Fruit fly (Drosophila melanogaster) whole organism, embryonic: Measurements from ENCODE around the gene synr.

Experiments used
- BEAF-32 ChIP-seq: fragments of 200-800 bp; sonication (Bioruptor generic); optimal IDR thresholded peaks from 3 replicates; lab custom pipeline; 2017; ENCODE audit warnings: missing biosample characterization, missing genetic modification characterization, mild to moderate bottlenecking, moderate library complexity, missing genetic modification reagents
- CG10979 ChIP-seq: fragments of 200-800 bp; sonication (Bioruptor generic); optimal IDR thresholded peaks from 2 replicates; lab custom pipeline; 2018; ENCODE audit warnings: missing biosample characterization, mild to moderate bottlenecking, missing genetic modification characterization, moderate library complexity
- CG12236 ChIP-seq: fragments of 200-800 bp; sonication (Bioruptor generic); optimal IDR thresholded peaks from 2 replicates; lab custom pipeline; 2016; ENCODE audit warnings: missing biosample characterization, missing genetic modification characterization
- CG13123 ChIP-seq: fragments of 200-800 bp; sonication (Bioruptor generic); optimal IDR thresholded peaks from 2 replicates; lab custom pipeline; 2016; ENCODE audit warnings: missing biosample characterization, missing genetic modification characterization
- CG15601 ChIP-seq: fragments of 200-800 bp; sonication (Bioruptor generic); optimal IDR thresholded peaks from 3 replicates; lab custom pipeline; 2019; ENCODE audit warnings: missing biosample characterization, mild to moderate bottlenecking, missing genetic modification characterization, moderate library complexity
- CG15696 ChIP-seq: fragments of 200-800 bp; sonication (Bioruptor generic); optimal IDR thresholded peaks from 2 replicates; lab custom pipeline; 2019; ENCODE audit warnings: missing biosample characterization, mild to moderate bottlenecking, missing genetic modification characterization, moderate library complexity
- CG16863 ChIP-seq: fragments of 200-800 bp; sonication (Bioruptor generic); optimal IDR thresholded peaks from 3 replicates; lab custom pipeline; 2016; ENCODE audit warnings: missing biosample characterization, missing genetic modification characterization
- CG18011 ChIP-seq: fragments of 200-800 bp; sonication (Bioruptor generic); optimal IDR thresholded peaks from 2 replicates; lab custom pipeline; 2017; ENCODE audit warnings: missing biosample characterization, missing genetic modification characterization, mild to moderate bottlenecking, moderate library complexity, missing genotype
- CG18262 ChIP-seq: fragments of 200-800 bp; optimal IDR thresholded peaks from 3 replicates; lab custom pipeline; 2019; ENCODE audit warnings: missing biosample characterization, mild to moderate bottlenecking, missing genetic modification characterization, moderate library complexity
- CG2116 ChIP-seq: fragments of 200-800 bp; sonication (Bioruptor generic); optimal IDR thresholded peaks from 3 replicates; lab custom pipeline; 2018; ENCODE audit warnings: missing biosample characterization, mild to moderate bottlenecking, missing genetic modification characterization
- CG2875 ChIP-seq: fragments of 200-800 bp; sonication (Bioruptor generic); optimal IDR thresholded peaks from 2 replicates; lab custom pipeline; 2017; ENCODE audit warnings: missing biosample characterization, mild to moderate bottlenecking, missing genetic modification characterization, missing genetic modification reagents
- CG30431 ChIP-seq: fragments of 200-800 bp; sonication (Bioruptor generic); optimal IDR thresholded peaks from 2 replicates; lab custom pipeline; 2017; ENCODE audit warnings: missing biosample characterization, missing genetic modification characterization
- CG31388 ChIP-seq: fragments of 200-800 bp; sonication (Bioruptor generic); optimal IDR thresholded peaks from 2 replicates; lab custom pipeline; 2016; ENCODE audit warnings: missing biosample characterization, missing genetic modification characterization
- CG5953 ChIP-seq: fragments of 200-800 bp; sonication (Bioruptor generic); IDR thresholded peaks from 2 replicates; pipeline ENCODE4 v1.3.6; 2022; ENCODE audit warnings: missing biosample characterization, missing genetic modification characterization
- CG7786 ChIP-seq: fragments of 200-800 bp; sonication (Bioruptor generic); optimal IDR thresholded peaks from 2 replicates; lab custom pipeline; 2016; ENCODE audit warnings: missing biosample characterization, missing genetic modification characterization
- CG9609 ChIP-seq: fragments of 200-800 bp; sonication (Bioruptor generic); optimal IDR thresholded peaks from 3 replicates; lab custom pipeline; 2016; ENCODE audit warnings: missing biosample characterization, missing genetic modification characterization
- Chrac-16 ChIP-seq: fragments of 200-800 bp; sonication (Bioruptor generic); optimal IDR thresholded peaks from 3 replicates; lab custom pipeline; 2016; ENCODE audit warnings: missing biosample characterization, missing genetic modification characterization
- D ChIP-seq, 2 experiments: fragments of 200-800 bp in 1 of 2; fragments of >200 bp in 1 of 2; sonication (Bioruptor generic) in 1 of 2; optimal IDR thresholded peaks; 2 replicates in 1 of 2; 3 replicates in 1 of 2; lab custom pipeline; 2017; ENCODE audit warnings: mild to moderate bottlenecking in 1 of 2, missing biosample characterization in 1 of 2, missing genetic modification characterization in 1 of 2, missing genetic modification reagents in 1 of 2
- Ets65A ChIP-seq: fragments of 200-800 bp; sonication (Bioruptor generic); peaks from one replicate; lab custom pipeline; 2016; ENCODE audit warnings: missing biosample characterization, missing genetic modification characterization
- Gsc ChIP-seq: fragments of 200-800 bp; sonication (Bioruptor generic); IDR thresholded peaks from 2 replicates; pipeline ENCODE4 v1.3.6; 2022; ENCODE audit warnings: missing biosample characterization, missing genetic modification characterization
- HHEX ChIP-seq: fragments of 200-800 bp; sonication (Bioruptor generic); optimal IDR thresholded peaks from 3 replicates; lab custom pipeline; 2017; ENCODE audit warnings: missing biosample characterization, mild to moderate bottlenecking, missing genetic modification characterization, missing genetic modification reagents
- HmgD ChIP-seq: fragments of 200-800 bp; sonication (Bioruptor generic); optimal IDR thresholded peaks from 3 replicates; lab custom pipeline; 2016; ENCODE audit warnings: missing biosample characterization, missing genetic modification characterization
- MESR4 ChIP-seq: fragments of 200-800 bp; sonication (Bioruptor generic); optimal IDR thresholded peaks from 2 replicates; lab custom pipeline; 2018; ENCODE audit warnings: missing biosample characterization, mild to moderate bottlenecking, missing genetic modification characterization, moderate library complexity
- Meics ChIP-seq: fragments of 200-800 bp; sonication (Bioruptor generic); optimal IDR thresholded peaks from 2 replicates; lab custom pipeline; 2017; ENCODE audit warnings: missing biosample characterization, mild to moderate bottlenecking, missing genetic modification characterization
- NFAT ChIP-seq: fragments of 200-800 bp; sonication (Bioruptor generic); IDR thresholded peaks from 2 replicates; pipeline ENCODE4 v1.3.6; 2022; ENCODE audit warnings: missing biosample characterization, missing genetic modification characterization
- Sox100B ChIP-seq: fragments of 200-800 bp; sonication (Bioruptor generic); optimal IDR thresholded peaks from 3 replicates; lab custom pipeline; 2018; ENCODE audit warnings: missing biosample characterization, mild to moderate bottlenecking, missing genetic modification characterization
- Taf1 ChIP-seq: fragments of 200-800 bp; sonication (Bioruptor generic); IDR thresholded peaks from 2 replicates; pipeline ENCODE4 v1.3.6; 2022; ENCODE audit warnings: missing biosample characterization, missing genetic modification characterization
- Trl ChIP-seq, 3 experiments: fragments of >200 bp in 2 of 3; fragments of 200-800 bp in 1 of 3; sonication (Bioruptor generic) in 1 of 3; optimal IDR thresholded peaks; 2 replicates in 1 of 3; 3 replicates in 2 of 3; lab custom pipeline; 2016 to 2017; ENCODE audit warnings: missing biosample characterization in 1 of 3, missing genetic modification characterization in 1 of 3
- Usf ChIP-seq: fragments of 200-800 bp; sonication (Bioruptor generic); optimal IDR thresholded peaks from 2 replicates; lab custom pipeline; 2017; ENCODE audit warnings: missing genotype, missing biosample characterization, missing genetic modification characterization
- Vsx1 ChIP-seq: fragments of 200-800 bp; sonication (Bioruptor generic); optimal IDR thresholded peaks from 2 replicates; lab custom pipeline; 2017; ENCODE audit warnings: missing biosample characterization, mild to moderate bottlenecking, missing genetic modification characterization, missing genetic modification reagents
- ap ChIP-seq: fragments of 200-800 bp; sonication (Bioruptor generic); IDR thresholded peaks from 2 replicates; pipeline ENCODE4 v1.3.6; 2022; ENCODE audit warnings: missing biosample characterization, missing genetic modification characterization
- ase ChIP-seq: fragments of 200-800 bp; sonication (Bioruptor generic); IDR thresholded peaks from 3 replicates; pipeline ENCODE4 v1.3.6; 2022; ENCODE audit warnings: missing biosample characterization, missing genetic modification characterization
- dan ChIP-seq: fragments of 200-800 bp; sonication (Bioruptor generic); IDR thresholded peaks from 2 replicates; pipeline ENCODE4 v1.3.6; 2022; ENCODE audit warnings: missing biosample characterization, missing genetic modification characterization
- emc ChIP-seq: fragments of 200-800 bp; sonication (Bioruptor generic); optimal IDR thresholded peaks from 2 replicates; lab custom pipeline; 2016; ENCODE audit warnings: missing biosample characterization, missing genetic modification characterization
- fru ChIP-seq: fragments of >200 bp; optimal IDR thresholded peaks from 2 replicates; lab custom pipeline; 2017
- gcm ChIP-seq: fragments of 200-800 bp; sonication (Bioruptor generic); optimal IDR thresholded peaks from 2 replicates; lab custom pipeline; 2019; ENCODE audit warnings: missing biosample characterization, mild to moderate bottlenecking, missing genetic modification characterization, moderate library complexity
- gcm2 ChIP-seq: fragments of 200-800 bp; sonication (Bioruptor generic); optimal IDR thresholded peaks from 2 replicates; lab custom pipeline; 2016; ENCODE audit warnings: missing biosample characterization, missing genetic modification characterization
- grn ChIP-seq: fragments of 200-800 bp; sonication (Bioruptor generic); optimal IDR thresholded peaks from 3 replicates; lab custom pipeline; 2017; ENCODE audit warnings: missing biosample characterization, missing genetic modification characterization
- hb ChIP-seq: fragments of 200-800 bp; sonication (Bioruptor generic); IDR thresholded peaks from 3 replicates; pipeline ENCODE4 v1.3.6; 2022; ENCODE audit warnings: missing biosample characterization, missing genetic modification characterization; ENCODE audit not compliant: partially characterized antibody
- hbn ChIP-seq: fragments of 200-800 bp; sonication (Bioruptor generic); IDR thresholded peaks from 2 replicates; pipeline ENCODE4 v1.3.6; 2022; ENCODE audit warnings: missing biosample characterization, missing genetic modification characterization; ENCODE audit not compliant: partially characterized antibody
- jigr1 ChIP-seq: fragments of 200-800 bp; sonication (Bioruptor generic); IDR thresholded peaks from 3 replicates; pipeline ENCODE4 v1.3.6; 2022; ENCODE audit warnings: missing biosample characterization, missing genetic modification characterization
- jumu ChIP-seq: fragments of 200-800 bp; sonication (Bioruptor generic); optimal IDR thresholded peaks from 3 replicates; lab custom pipeline; 2016; ENCODE audit warnings: missing biosample characterization, missing genetic modification characterization
- lmd ChIP-seq: fragments of 200-800 bp; sonication (Bioruptor generic); IDR thresholded peaks from 2 replicates; pipeline ENCODE4 v1.3.6; 2022; ENCODE audit warnings: missing biosample characterization, missing genetic modification characterization
- onecut ChIP-seq: fragments of 200-800 bp; sonication (Bioruptor generic); IDR thresholded peaks from 2 replicates; pipeline ENCODE4 v1.3.6; 2022; ENCODE audit warnings: missing biosample characterization, missing genetic modification characterization
- pum ChIP-seq: fragments of 200-800 bp; sonication (Bioruptor generic); optimal IDR thresholded peaks from 2 replicates; lab custom pipeline; 2016; ENCODE audit warnings: missing biosample characterization, missing genetic modification characterization
- ro ChIP-seq: fragments of 200-800 bp; sonication (Bioruptor generic); IDR thresholded peaks from 2 replicates; pipeline ENCODE4 v1.3.6; 2022; ENCODE audit warnings: missing biosample characterization, missing genetic modification characterization
- so ChIP-seq: fragments of 200-800 bp; sonication (Bioruptor generic); IDR thresholded peaks from 3 replicates; pipeline ENCODE4 v1.3.6; 2022; ENCODE audit warnings: missing biosample characterization, missing genetic modification characterization
- stc ChIP-seq: fragments of 200-800 bp; sonication (Bioruptor generic); IDR thresholded peaks from 2 replicates; pipeline ENCODE4 v1.3.6; 2022; ENCODE audit warnings: missing biosample characterization, missing genetic modification characterization
- tgo ChIP-seq: fragments of 200-800 bp; sonication (Bioruptor generic); IDR thresholded peaks from 3 replicates; pipeline ENCODE4 v1.3.6; 2022; ENCODE audit warnings: missing biosample characterization, missing genetic modification characterization
- tll ChIP-seq, 2 experiments: fragments of 200-800 bp in 1 of 2; fragments of >200 bp in 1 of 2; sonication (Bioruptor generic) in 1 of 2; optimal IDR thresholded peaks; 2 replicates each; lab custom pipeline; 2017 to 2019; ENCODE audit warnings: missing biosample characterization in 2 of 2, missing genetic modification characterization in 2 of 2, mild to moderate bottlenecking in 1 of 2, moderate library complexity in 1 of 2

Gene synr

dm6 chr2L:4945300-4945699 lies 2.8 kb downstream of the synr start, which contains the start of the genes mRpL24 and betaggt-I (continued):
- no peak for TF ChIP-seq hbn (GFP tag; lab: Robert Waterston, UW)
- TF ChIP-seq Chrac-16 (GFP tag; lab: Kevin White, UChicago): peak; percentile 94
- peak; percentile 91 for TF ChIP-seq Usf (GFP tag; lab: Kevin White, UChicago)
- TF ChIP-seq jigr1 (GFP tag; lab: Robert Waterston, UW): peak; percentile 67; the same call in 2 of the 3 replicates
- peak; percentile 90 for TF ChIP-seq CG13123 (GFP tag; lab: Kevin White, UChicago)
- peak; percentile 96 for TF ChIP-seq gcm (GFP tag; lab: Kevin White, UChicago)
- peak; percentile 70 for TF ChIP-seq gcm2 (GFP tag; lab: Kevin White, UChicago)
- no peak for TF ChIP-seq hb (GFP tag; lab: Robert Waterston, UW)
- TF ChIP-seq HmgD (GFP tag; lab: Kevin White, UChicago): no peak
- TF ChIP-seq Meics (GFP tag; lab: Kevin White, UChicago): peak; percentile 96
- peak; percentile 97 for TF ChIP-seq CG18262
- TF ChIP-seq Sox100B: peak; percentile 93
- TF ChIP-seq onecut (GFP tag; lab: Robert Waterston, UW): peak; percentile 89
- TF ChIP-seq CG31388 (GFP tag; lab: Kevin White, UChicago): peak; percentile 91
- peak; percentile 97 for TF ChIP-seq ase (GFP tag; lab: Robert Waterston, UW)
- TF ChIP-seq CG2875 (GFP tag; lab: Kevin White, UChicago): peak; percentile 80
- TF ChIP-seq emc (GFP tag; lab: Kevin White, UChicago): peak; percentile 45
- peak; percentile 97 for TF ChIP-seq tgo (GFP tag; lab: Robert Waterston, UW)
- TF ChIP-seq BEAF-32 (GFP tag; lab: Kevin White, UChicago): peak; percentile 39
- peak; percentile 80 for TF ChIP-seq CG16863 (GFP tag; lab: Kevin White, UChicago)
- peak; percentile 97 for TF ChIP-seq CG5953 (GFP tag; lab: Robert Waterston, UW)
- peak; percentile 56 for TF ChIP-seq grn
- peak; percentile 85 for TF ChIP-seq CG2116 (GFP tag; lab: Kevin White, UChicago)
- TF ChIP-seq CG15696 (tag; lab: Kevin White, UChicago): peak; percentile 97
- peak; percentile 96 for TF ChIP-seq CG10979
- TF ChIP-seq MESR4: peak; percentile 77
- peak; percentile 92 for TF ChIP-seq HHEX (GFP tag; lab: Kevin White, UChicago)
- peak; percentile 94 for TF ChIP-seq so (GFP tag; lab: Robert Waterston, UW)
- TF ChIP-seq fru (lab: Kevin White, UChicago): no peak
- peak; percentile 94 for TF ChIP-seq Ets65A
- TF ChIP-seq ap (GFP tag; lab: Robert Waterston, UW): peak; percentile 96
- peak; percentile 87 for TF ChIP-seq CG30431 (GFP tag; lab: Kevin White, UChicago)
- TF ChIP-seq CG7786: peak; percentile 72
- TF ChIP-seq D (optimal IDR thresholded peaks at IDR 0.05; lab: Kevin White, UChicago): no peak
- peak; percentile 90 for TF ChIP-seq D (GFP tag; optimal IDR thresholded peaks at IDR 0.05; lab: Kevin White, UChicago)
- TF ChIP-seq Trl (optimal IDR thresholded peaks at IDR 0.05; lab: Kevin White, UChicago): no peak
- TF ChIP-seq Trl (GFP tag; optimal IDR thresholded peaks at IDR 0.05; lab: Kevin White, UChicago): peak; percentile 74
- peak; percentile 76 for TF ChIP-seq ro (GFP tag; lab: Robert Waterston, UW)
- peak; percentile 96 for TF ChIP-seq NFAT
- peak in 1 of 2 experiments; percentile 27 for TF ChIP-seq tll (GFP tag; optimal IDR thresholded peaks at IDR 0.05; lab: Kevin White, UChicago)
- peak; percentile 85 for TF ChIP-seq Taf1
- TF ChIP-seq pum: peak; percentile 80
- TF ChIP-seq lmd: peak; percentile 95
- TF ChIP-seq jumu (GFP tag; lab: Kevin White, UChicago): peak; percentile 64
- peak; percentile 33; the same call in 1 of the 2 replicates for TF ChIP-seq dan
- peak; percentile 96 for TF ChIP-seq CG15601 (tag; lab: Kevin White, UChicago)
- TF ChIP-seq stc: peak; percentile 97
- peak; percentile 84 for TF ChIP-seq Gsc (GFP tag; lab: Robert Waterston, UW)
- peak; percentile 62 for TF ChIP-seq CG9609 (GFP tag; lab: Kevin White, UChicago)
- peak; percentile 50 for TF ChIP-seq CG12236
- TF ChIP-seq CG18011 (GFP tag; lab: Kevin White, UChicago): peak; percentile 85
- TF ChIP-seq Vsx1 (GFP tag; lab: Kevin White, UChicago): peak; percentile 79
